Fruit fly (Drosophila melanogaster) whole organism, wandering third instar larva: ENCODE data around the gene CG34138.

Experiments used
- Abd-B ChIP-seq: fragments of >200 bp; optimal IDR thresholded peaks from 2 replicates; lab custom pipeline; 2017; ENCODE audit warnings: missing biosample characterization, missing genetic modification characterization
- pan ChIP-seq: fragments of >200 bp; optimal IDR thresholded peaks from 2 replicates; lab custom pipeline; 2017
- sage ChIP-seq: fragments of 200-800 bp; sonication (Bioruptor generic); optimal IDR thresholded peaks from 2 replicates; lab custom pipeline; 2016; ENCODE audit warnings: missing biosample characterization, mild to moderate bottlenecking, missing genetic modification characterization
- usp ChIP-seq: fragments of >200 bp; optimal IDR thresholded peaks from 2 replicates; lab custom pipeline; 2017; ENCODE audit warnings: missing biosample characterization, missing genetic modification characterization

- no peak for TF ChIP-seq sage (GFP tag; lab: Kevin White, UChicago)
- no peak for TF ChIP-seq Abd-B (GFP tag; lab: Kevin White, UChicago)
- TF ChIP-seq pan (lab: Kevin White, UChicago) = no peak
- no peak for TF ChIP-seq usp (GFP tag; lab: Kevin White, UChicago)
Measured at dm6 chr3R:19612908-19613431, 21.8 kb upstream of the CG34138 start, which contains the start of gene CG16727.
